Fruit fly (Drosophila melanogaster) whole organism, wandering third instar larva: ENCODE measurements around the gene CG4367.

Experiments used
- Abd-B ChIP-seq: fragments of >200 bp; optimal IDR thresholded peaks from 2 replicates; lab custom pipeline; 2017; ENCODE audit warnings: missing biosample characterization, missing genetic modification characterization
- CG32264 ChIP-seq: fragments of 200-800 bp; sonication (Bioruptor generic); optimal IDR thresholded peaks from 2 replicates; lab custom pipeline; 2016; ENCODE audit warnings: missing biosample characterization, missing genetic modification characterization
- CG9705 ChIP-seq: fragments of 200-800 bp; sonication (Bioruptor generic); optimal IDR thresholded peaks from 2 replicates; lab custom pipeline; 2018; ENCODE audit warnings: missing biosample characterization, mild to moderate bottlenecking, missing genetic modification characterization
- CrebA ChIP-seq: fragments of 200-800 bp; sonication (Bioruptor generic); optimal IDR thresholded peaks from 2 replicates; lab custom pipeline; 2016; ENCODE audit warnings: missing biosample characterization, mild to moderate bottlenecking, missing genetic modification characterization, borderline replicate concordance
- Dfd ChIP-seq: fragments of >200 bp; optimal IDR thresholded peaks from 2 replicates; lab custom pipeline; 2017; ENCODE audit warnings: missing biosample characterization, missing genetic modification characterization
- Dif ChIP-seq: fragments of 200-275, 200-300 bp; sonication (Bioruptor generic); optimal IDR thresholded peaks from 2 replicates; lab custom pipeline; 2018; ENCODE audit warnings: missing biosample characterization, missing genetic modification characterization; ENCODE audit not compliant: partially characterized antibody
- GATAd ChIP-seq: sonication (Bioruptor generic); optimal IDR thresholded peaks from 2 replicates; lab custom pipeline; 2016; ENCODE audit warnings: missing biosample characterization, missing genetic modification characterization
- HLH106 ChIP-seq: fragments of 200-800 bp; optimal IDR thresholded peaks from 3 replicates; lab custom pipeline; 2019; ENCODE audit warnings: missing biosample characterization, mild to moderate bottlenecking, missing genetic modification characterization, moderate library complexity
- Hnf4 ChIP-seq: fragments of 200-800 bp; sonication (Bioruptor generic); optimal IDR thresholded peaks from 2 replicates; lab custom pipeline; 2016; ENCODE audit warnings: missing biosample characterization, mild to moderate bottlenecking, missing genetic modification characterization
- Hr78 ChIP-seq: fragments of >200 bp; optimal IDR thresholded peaks from 2 replicates; lab custom pipeline; 2017; ENCODE audit warnings: missing biosample characterization, missing genetic modification characterization
- Hr83 ChIP-seq: fragments of 200-300 bp; sonication (Bioruptor generic); optimal IDR thresholded peaks from 2 replicates; lab custom pipeline; 2016; ENCODE audit warnings: missing biosample characterization, mild to moderate bottlenecking, missing genetic modification characterization, moderate library complexity; ENCODE audit not compliant: poor library complexity, severe bottlenecking
- Jra ChIP-seq: sonication (Bioruptor generic); optimal IDR thresholded peaks from 2 replicates; lab custom pipeline; 2016; ENCODE audit warnings: missing biosample characterization, missing genetic modification characterization
- Mio ChIP-seq: sonication (Bioruptor generic); optimal IDR thresholded peaks from 2 replicates; lab custom pipeline; 2016; ENCODE audit warnings: missing biosample characterization, missing genetic modification characterization
- Myc ChIP-seq: fragments of >200 bp; optimal IDR thresholded peaks from 2 replicates; lab custom pipeline; 2017
- N ChIP-seq: fragments of >200 bp; optimal IDR thresholded peaks from 2 replicates; lab custom pipeline; 2018; ENCODE audit warnings: missing biosample characterization, missing external identifiers, missing genetic modification characterization
- OdsH ChIP-seq: fragments of 200-800 bp; sonication (Bioruptor generic); optimal IDR thresholded peaks from 2 replicates; lab custom pipeline; 2016; ENCODE audit warnings: missing biosample characterization, mild to moderate bottlenecking, missing genetic modification characterization
- Rel ChIP-seq, 2 experiments: fragments of 200-800 bp; sonication (Bioruptor generic) in 1 of 2; optimal IDR thresholded peaks; 2 replicates in 1 of 2; 3 replicates in 1 of 2; lab custom pipeline; 2016 to 2019; ENCODE audit warnings: mild to moderate bottlenecking in 2 of 2, missing biosample characterization in 2 of 2, missing genetic modification characterization in 2 of 2, moderate library complexity in 1 of 2
- Sp1 ChIP-seq: fragments of 200-800 bp; sonication (Bioruptor generic); optimal IDR thresholded peaks from 3 replicates; lab custom pipeline; 2019; ENCODE audit warnings: missing biosample characterization, mild to moderate bottlenecking, missing genetic modification characterization, moderate library complexity
- Vsx2 ChIP-seq: fragments of 200-300, 225-300 bp; sonication (Bioruptor generic); optimal IDR thresholded peaks from 2 replicates; lab custom pipeline; 2018; ENCODE audit warnings: missing biosample characterization, missing genetic modification characterization; ENCODE audit not compliant: partially characterized antibody
- br ChIP-seq: fragments of 200-800 bp; sonication (Bioruptor generic); optimal IDR thresholded peaks from 2 replicates; lab custom pipeline; 2016; ENCODE audit warnings: missing biosample characterization, missing genetic modification characterization
- brk ChIP-seq: fragments of 200-800 bp; sonication (Bioruptor generic); optimal IDR thresholded peaks from 2 replicates; lab custom pipeline; 2016; ENCODE audit warnings: missing biosample characterization, mild to moderate bottlenecking, missing genetic modification characterization
- dl ChIP-seq, 2 experiments: fragments of 175-275, 200-275 bp in 1 of 2; fragments of 200-275 bp in 1 of 2; sonication (Bioruptor generic); optimal IDR thresholded peaks; lab custom pipeline; 2018; ENCODE audit warnings: mild to moderate bottlenecking in 2 of 2, missing biosample characterization in 2 of 2, missing genetic modification characterization in 2 of 2, moderate library complexity in 2 of 2; ENCODE audit not compliant: partially characterized antibody in 2 of 2, insufficient read depth in 1 of 2
- dmrt93B ChIP-seq: fragments of 200-800 bp; sonication (Bioruptor generic); optimal IDR thresholded peaks from 2 replicates; lab custom pipeline; 2018; ENCODE audit warnings: missing biosample characterization, mild to moderate bottlenecking, missing genetic modification characterization
- dsf ChIP-seq: sonication (Bioruptor generic); optimal IDR thresholded peaks from 2 replicates; lab custom pipeline; 2016; ENCODE audit warnings: missing biosample characterization, missing genetic modification characterization, borderline replicate concordance
- ey ChIP-seq: fragments of 200-800 bp; sonication (Bioruptor generic); optimal IDR thresholded peaks from 2 replicates; lab custom pipeline; 2016; ENCODE audit warnings: missing biosample characterization, missing genetic modification characterization
- foxo ChIP-seq, 2 experiments: fragments of 200-800 bp; sonication (Bioruptor generic); optimal IDR thresholded peaks; 2 replicates in 1 of 2; 3 replicates in 1 of 2; lab custom pipeline; 2016 to 2017; ENCODE audit warnings: missing biosample characterization in 2 of 2, missing genetic modification characterization in 2 of 2
- fru ChIP-seq: fragments of 200-800 bp; sonication (Bioruptor generic); optimal IDR thresholded peaks from 3 replicates; lab custom pipeline; 2016; ENCODE audit warnings: missing biosample characterization, mild to moderate bottlenecking, missing genetic modification characterization
- h ChIP-seq: fragments of 200-800 bp; sonication (Bioruptor generic); optimal IDR thresholded peaks from 3 replicates; lab custom pipeline; 2016; ENCODE audit warnings: missing biosample characterization, mild to moderate bottlenecking, missing genetic modification characterization
- jim ChIP-seq: fragments of 175-275, 200-325 bp; sonication (Bioruptor generic); optimal IDR thresholded peaks from 2 replicates; lab custom pipeline; 2016; ENCODE audit warnings: missing biosample characterization, mild to moderate bottlenecking, missing genetic modification characterization
- lola ChIP-seq: fragments of >200 bp; optimal IDR thresholded peaks from 2 replicates; lab custom pipeline; 2017; ENCODE audit warnings: missing biosample characterization, missing genetic modification characterization
- pan ChIP-seq: fragments of >200 bp; optimal IDR thresholded peaks from 2 replicates; lab custom pipeline; 2017
- psq ChIP-seq: fragments of 200-800 bp; sonication (Bioruptor generic); optimal IDR thresholded peaks from 3 replicates; lab custom pipeline; 2017; ENCODE audit warnings: missing biosample characterization, mild to moderate bottlenecking, missing genetic modification characterization, moderate library complexity
- rgr ChIP-seq: fragments of 200-800 bp; sonication (Bioruptor generic); optimal IDR thresholded peaks from 3 replicates; lab custom pipeline; 2016; ENCODE audit warnings: missing biosample characterization, mild to moderate bottlenecking, missing genetic modification characterization
- sage ChIP-seq: fragments of 200-800 bp; sonication (Bioruptor generic); optimal IDR thresholded peaks from 2 replicates; lab custom pipeline; 2016; ENCODE audit warnings: missing biosample characterization, mild to moderate bottlenecking, missing genetic modification characterization
- sv ChIP-seq: fragments of 200-800 bp; sonication (Bioruptor generic); optimal IDR thresholded peaks from 3 replicates; lab custom pipeline; 2016; ENCODE audit warnings: missing biosample characterization, missing genetic modification characterization
- tai ChIP-seq: sonication (Bioruptor generic); optimal IDR thresholded peaks from 2 replicates; lab custom pipeline; 2016; ENCODE audit warnings: missing biosample characterization, missing genetic modification characterization
- usp ChIP-seq: fragments of >200 bp; optimal IDR thresholded peaks from 2 replicates; lab custom pipeline; 2017; ENCODE audit warnings: missing biosample characterization, missing genetic modification characterization
- woc ChIP-seq: sonication (Bioruptor generic); optimal IDR thresholded peaks from 2 replicates; lab custom pipeline; 2016; ENCODE audit warnings: missing biosample characterization, mild to moderate bottlenecking, missing genetic modification characterization

Gene CG4367

dm6 chr3R:20332688-20333087 lies 27.9 kb upstream of the CG4367 start:
- TF ChIP-seq CrebA (GFP tag; lab: Kevin White, UChicago), result no peak
- no peak for TF ChIP-seq CG9705 (GFP tag; lab: Kevin White, UChicago)
- no peak for TF ChIP-seq dl (GFP tag; optimal IDR thresholded peaks at IDR 0.05; lab: Kevin White, UChicago; ENCODE audit: insufficient read depth in 1 of 2, partially characterized antibody in 2 of 2)
- TF ChIP-seq Dfd (GFP tag; lab: Kevin White, UChicago), result no peak
- no peak for TF ChIP-seq Rel (GFP tag; optimal IDR thresholded peaks at IDR 0.05; lab: Kevin White, UChicago)
- no peak for TF ChIP-seq Rel (tag; optimal IDR thresholded peaks at IDR 0.05; lab: Kevin White, UChicago)
- no peak for TF ChIP-seq br (GFP tag; lab: Kevin White, UChicago)
- no peak for TF ChIP-seq OdsH (GFP tag; lab: Kevin White, UChicago)
- no peak for TF ChIP-seq foxo (GFP tag; optimal IDR thresholded peaks at IDR 0.05; lab: Kevin White, UChicago)
- TF ChIP-seq CG32264, result no peak
- TF ChIP-seq h, result no peak
- no peak for TF ChIP-seq usp (GFP tag; lab: Kevin White, UChicago)
- TF ChIP-seq jim (GFP tag; lab: Kevin White, UChicago), result no peak
- TF ChIP-seq Myc, result no peak
- TF ChIP-seq sage (GFP tag; lab: Kevin White, UChicago), result no peak
- no peak for TF ChIP-seq Mio (GFP tag; lab: Kevin White, UChicago)
- TF ChIP-seq N, result no peak
- no peak for TF ChIP-seq pan (lab: Kevin White, UChicago)
- TF ChIP-seq Hr83 (GFP tag; lab: Kevin White, UChicago), result no peak
- no peak for TF ChIP-seq brk (GFP tag; lab: Kevin White, UChicago)
- no peak for TF ChIP-seq GATAd (GFP tag; lab: Kevin White, UChicago)

dm6 chr3R:20327572-20328483 lies 23.1 kb upstream of the CG4367 start, which contains the start of the genes CG4360 and Sirt2:
TSS of gene CG4360 (minus strand) at chr3R:20328003.
TSS of gene Sirt2 (plus strand) at chr3R:20328465.
- TF ChIP-seq Hnf4 (GFP tag; lab: Kevin White, UChicago), result no peak
- no peak for TF ChIP-seq dmrt93B (GFP tag; lab: Kevin White, UChicago)
- no peak for TF ChIP-seq dl (GFP tag; optimal IDR thresholded peaks at IDR 0.05; lab: Kevin White, UChicago; ENCODE audit: insufficient read depth in 1 of 2, partially characterized antibody in 2 of 2)
- TF ChIP-seq Hr78 (GFP tag; lab: Kevin White, UChicago), result no peak
- TF ChIP-seq GATAd (GFP tag; lab: Kevin White, UChicago), result no peak
- peak; percentile 82 for TF ChIP-seq woc (GFP tag; lab: Kevin White, UChicago)
- no peak for TF ChIP-seq CG9705 (GFP tag; lab: Kevin White, UChicago)
- no peak for TF ChIP-seq sage (GFP tag; lab: Kevin White, UChicago)
- TF ChIP-seq OdsH (GFP tag; lab: Kevin White, UChicago), result peak; percentile 36
- no peak for TF ChIP-seq Rel (GFP tag; optimal IDR thresholded peaks at IDR 0.05; lab: Kevin White, UChicago)
- TF ChIP-seq Rel (tag; optimal IDR thresholded peaks at IDR 0.05; lab: Kevin White, UChicago), result peak; percentile 73
- no peak for TF ChIP-seq Mio (GFP tag; lab: Kevin White, UChicago)
- TF ChIP-seq psq (GFP tag; lab: Kevin White, UChicago), result peak; percentile 12
- peak in 1 of 2 experiments; percentile 43 for TF ChIP-seq foxo (GFP tag; optimal IDR thresholded peaks at IDR 0.05; lab: Kevin White, UChicago)
- no peak for TF ChIP-seq sv (GFP tag; lab: Kevin White, UChicago)
- peak; percentile 25 for TF ChIP-seq Sp1
- no peak for TF ChIP-seq Dif (GFP tag; lab: Kevin White, UChicago)
- peak; percentile 50 for TF ChIP-seq rgr (GFP tag; lab: Kevin White, UChicago)
- no peak for TF ChIP-seq brk (GFP tag; lab: Kevin White, UChicago)
- TF ChIP-seq usp (GFP tag; lab: Kevin White, UChicago), result no peak
- TF ChIP-seq dsf, result peak; percentile 12
- no peak for TF ChIP-seq CG32264
- TF ChIP-seq CrebA (GFP tag; lab: Kevin White, UChicago), result no peak
- TF ChIP-seq Hr83 (GFP tag; lab: Kevin White, UChicago), result peak; percentile 91
- no peak for TF ChIP-seq tai (GFP tag; lab: Kevin White, UChicago)
- no peak for TF ChIP-seq jim (GFP tag; lab: Kevin White, UChicago)
- peak; percentile 49 for TF ChIP-seq HLH106 (tag; lab: Kevin White, UChicago)
- peak; percentile 54 for TF ChIP-seq Jra
- no peak for TF ChIP-seq Dfd (GFP tag; lab: Kevin White, UChicago)
- no peak for TF ChIP-seq br (GFP tag; lab: Kevin White, UChicago)
- peak; percentile 41 for TF ChIP-seq h
- TF ChIP-seq lola (GFP tag; lab: Kevin White, UChicago), result no peak
- TF ChIP-seq N, result no peak
- peak; percentile 26 for TF ChIP-seq fru (GFP tag; lab: Kevin White, UChicago)
- TF ChIP-seq Abd-B (GFP tag; lab: Kevin White, UChicago), result no peak
- TF ChIP-seq ey (GFP tag; lab: Kevin White, UChicago), result peak; percentile 21
- peak; percentile 87 for TF ChIP-seq Myc
- TF ChIP-seq Vsx2 (GFP tag; lab: Kevin White, UChicago), result no peak
- TF ChIP-seq pan (lab: Kevin White, UChicago), result no peak
